Fruit fly (Drosophila melanogaster): ENCODE results near the gene CG7110.
A peak's percentile ranks its signal among the peaks of the same experiment; 100 is the strongest.

Gene CG7110

dm6 chr2L:13366109-13366747 is 32.6 kb upstream of the CG7110 start, which contains the start of the genes Nnp-1 and Grx3 (continued):
- TF ChIP-seq CG30020 (tag; optimal IDR thresholded peaks at IDR 0.05) (peak; percentile 65), Atf6 (GFP tag; IDR thresholded peaks at IDR 0.05) (no peak), pho (GFP tag; optimal IDR thresholded peaks at IDR 0.05) (peak; percentile 7), pan (optimal IDR thresholded peaks at IDR 0.05) (no peak), pan (GFP tag; optimal IDR thresholded peaks at IDR 0.05 in 1 of 2, IDR thresholded peaks at IDR 0.05 in 1 of 2) (no peak), repo (GFP tag; optimal IDR thresholded peaks at IDR 0.05) (no peak), Max (GFP tag; optimal IDR thresholded peaks at IDR 0.05) (peak; percentile 98), slou (GFP tag; optimal IDR thresholded peaks at IDR 0.05) (peak; percentile 2), Hand (GFP tag; optimal IDR thresholded peaks at IDR 0.05) (no peak), CG5953 (GFP tag; IDR thresholded peaks at IDR 0.05) (no peak), CG4360 (GFP tag; IDR thresholded peaks at IDR 0.05) (peak; percentile 46; the same call in 1 of the 2 replicates), Hmx (GFP tag; optimal IDR thresholded peaks at IDR 0.05) (no peak), Scr (GFP tag; IDR thresholded peaks at IDR 0.05; ENCODE audit: partially characterized antibody) (no peak), CG6765 (GFP tag; optimal IDR thresholded peaks at IDR 0.05) (no peak), onecut (GFP tag; IDR thresholded peaks at IDR 0.05) (no peak), mirr (GFP tag; optimal IDR thresholded peaks at IDR 0.05) (no peak), CG10462 (GFP tag; optimal IDR thresholded peaks at IDR 0.05) (no peak), CG7271 (tag; optimal IDR thresholded peaks at IDR 0.05) (no peak), CG5180 (GFP tag; optimal IDR thresholded peaks at IDR 0.05) (peak; percentile 71), CG13123 (GFP tag; optimal IDR thresholded peaks at IDR 0.05) (no peak), tx (GFP tag; optimal IDR thresholded peaks at IDR 0.05) (no peak), CG12219 (GFP tag; optimal IDR thresholded peaks at IDR 0.05) (no peak), HmgD (GFP tag; optimal IDR thresholded peaks at IDR 0.05) (no peak), stc (GFP tag; IDR thresholded peaks at IDR 0.05) (no peak), Dip3 (GFP tag; optimal IDR thresholded peaks at IDR 0.05) (no peak), Aef1 (GFP tag; IDR thresholded peaks at IDR 0.05) (peak; percentile 30; the same call in 2 of the 3 replicates), ems (GFP tag; optimal IDR thresholded peaks at IDR 0.05) (no peak), CG2199 (GFP tag; IDR thresholded peaks at IDR 0.05) (no peak), Antp (GFP tag; optimal IDR thresholded peaks at IDR 0.05) (no peak), CG10366 (GFP tag; IDR thresholded peaks at IDR 0.05) (no peak; the same call in 1 of the 2 replicates), HLH4C (GFP tag; IDR thresholded peaks at IDR 0.05; ENCODE audit: partially characterized antibody) (no peak), az2 (GFP tag; optimal IDR thresholded peaks at IDR 0.05) (peak; percentile 21), caup (GFP tag; optimal IDR thresholded peaks at IDR 0.05; ENCODE audit: severe bottlenecking) (no peak), Atf3 (GFP tag; optimal IDR thresholded peaks at IDR 0.05) (no peak), CG10267 (tag; optimal IDR thresholded peaks at IDR 0.05) (peak; percentile 72), CG13624 (GFP tag; optimal IDR thresholded peaks at IDR 0.05) (no peak), CHES-1-like (GFP tag; optimal IDR thresholded peaks at IDR 0.05) (no peak), Rx (GFP tag; IDR thresholded peaks at IDR 0.05) (no peak), so (GFP tag; IDR thresholded peaks at IDR 0.05) (no peak), CG42726 (GFP tag; IDR thresholded peaks at IDR 0.05; ENCODE audit: partially characterized antibody) (no peak), Spps (tag; optimal IDR thresholded peaks at IDR 0.05) (no peak), sug (tag; optimal IDR thresholded peaks at IDR 0.05) (peak; percentile 82), gcm2 (GFP tag; optimal IDR thresholded peaks at IDR 0.05) (no peak), bowl (GFP tag; IDR thresholded peaks at IDR 0.05) (no peak), CG10565 (GFP tag; optimal IDR thresholded peaks at IDR 0.05) (no peak), gro (GFP tag; optimal IDR thresholded peaks at IDR 0.05) (no peak), ap (GFP tag; IDR thresholded peaks at IDR 0.05) (no peak), Nf-YC (tag; optimal IDR thresholded peaks at IDR 0.05) (no peak), CG1792 (GFP tag; optimal IDR thresholded peaks at IDR 0.05) (no peak), CG4617 (GFP tag; optimal IDR thresholded peaks at IDR 0.05; ENCODE audit: borderline replicate concordance) (peak; percentile 62), CG14860 (GFP tag; IDR thresholded peaks at IDR 0.05; ENCODE audit: partially characterized antibody) (no peak)
